Worm (Caenorhabditis elegans): ENCODE results near the gene K07E3.9.
A peak's percentile ranks its signal among the peaks of the same experiment; 100 is the strongest.

Gene K07E3.9

ce11 chrX:8155447-8155877 lies 47.4 kb downstream of the K07E3.9 start:
- TF ChIP-seq lin-15B (tag; optimal IDR thresholded peaks at IDR 0.05) (peak; percentile 1), nhr-23 (tag; optimal IDR thresholded peaks at IDR 0.05) (peak; percentile 20), elt-2 (tag; optimal IDR thresholded peaks at IDR 0.05) (peak; percentile 12), nfya-1 (tag; optimal IDR thresholded peaks at IDR 0.05; ENCODE audit: insufficient read depth) (peak; percentile 32), pha-4 (tag; optimal IDR thresholded peaks at IDR 0.05) (peak; percentile 49), lin-39 (tag; optimal IDR thresholded peaks at IDR 0.05) (peak; percentile 11)

- TF ChIP-seq nhr-43 (tag; optimal IDR thresholded peaks at IDR 0.05; ENCODE audit: poor library complexity, severe bottlenecking) = peak; percentile 51
- TF ChIP-seq sea-2 (GFP tag; optimal IDR thresholded peaks at IDR 0.05) = no peak
These were observed 47.9 kb downstream of the K07E3.9 start for ce11 chrX:8155969-8156368.

ce11 chrX:8156502-8156901 lies 48.5 kb downstream of the K07E3.9 start:
- TF ChIP-seq nfya-1 (tag; optimal IDR thresholded peaks at IDR 0.05; ENCODE audit: insufficient read depth) (peak; percentile 38), ztf-4 (tag; optimal IDR thresholded peaks at IDR 0.05) (no peak), ceh-28 (tag; optimal IDR thresholded peaks at IDR 0.05) (no peak), nhr-23 (tag; optimal IDR thresholded peaks at IDR 0.05) (no peak), egl-27 (tag; optimal IDR thresholded peaks at IDR 0.05) (peak; percentile 21), elt-2 (tag; optimal IDR thresholded peaks at IDR 0.05) (peak; percentile 19), nhr-77 (tag; optimal IDR thresholded peaks at IDR 0.05) (no peak), ceh-9 (tag; optimal IDR thresholded peaks at IDR 0.05) (no peak), tbx-2 (tag; optimal IDR thresholded peaks at IDR 0.05) (no peak), fos-1 (tag; optimal IDR thresholded peaks at IDR 0.05) (no peak), nhr-25 (tag; optimal IDR thresholded peaks at IDR 0.05) (peak; percentile 61), fkh-10 (GFP tag; optimal IDR thresholded peaks at IDR 0.05) (no peak), eor-1 (tag; optimal IDR thresholded peaks at IDR 0.05) (no peak), nhr-43 (tag; optimal IDR thresholded peaks at IDR 0.05; ENCODE audit: poor library complexity, severe bottlenecking) (peak; percentile 40), hmg-11 (tag; optimal IDR thresholded peaks at IDR 0.05) (peak; percentile 55), pha-4 (tag; optimal IDR thresholded peaks at IDR 0.05) (peak; percentile 32), lsy-12 (tag; optimal IDR thresholded peaks at IDR 0.05) (no peak), snpc-4 (tag; optimal IDR thresholded peaks at IDR 0.05) (no peak), lin-39 (tag; optimal IDR thresholded peaks at IDR 0.05) (no peak), egl-5 (tag; optimal IDR thresholded peaks at IDR 0.05) (no peak), ceh-16 (tag; optimal IDR thresholded peaks at IDR 0.05) (no peak), R02D3.7 (tag; optimal IDR thresholded peaks at IDR 0.05) (no peak), fkh-2 (tag; optimal IDR thresholded peaks at IDR 0.05) (no peak), pqm-1 (tag; optimal IDR thresholded peaks at IDR 0.05) (peak; percentile 20), daf-12 (tag; optimal IDR thresholded peaks at IDR 0.05) (no peak), elt-3 (tag; optimal IDR thresholded peaks at IDR 0.05) (no peak), mdl-1 (tag; optimal IDR thresholded peaks at IDR 0.05) (no peak), zag-1 (tag; optimal IDR thresholded peaks at IDR 0.05) (no peak), elt-1 (tag; optimal IDR thresholded peaks at IDR 0.05) (no peak), nhr-11 (tag; optimal IDR thresholded peaks at IDR 0.05) (no peak), ztf-11 (tag; optimal IDR thresholded peaks at IDR 0.05) (no peak)

ce11 chrX:8157132-8157531 lies 49.1 kb downstream of the K07E3.9 start:
- TF ChIP-seq nhr-11 (tag; optimal IDR thresholded peaks at IDR 0.05) = no peak
- no peak for TF ChIP-seq nhr-43 (tag; optimal IDR thresholded peaks at IDR 0.05; ENCODE audit: poor library complexity, severe bottlenecking)
- TF ChIP-seq nhr-25 (tag; optimal IDR thresholded peaks at IDR 0.05) = no peak
- TF ChIP-seq R02D3.7 (tag; optimal IDR thresholded peaks at IDR 0.05) = no peak
- TF ChIP-seq nfya-1 (tag; optimal IDR thresholded peaks at IDR 0.05; ENCODE audit: insufficient read depth) = peak; percentile 14
- no peak for TF ChIP-seq tbx-2 (tag; optimal IDR thresholded peaks at IDR 0.05)
- peak; percentile 29 for TF ChIP-seq pha-4 (tag; optimal IDR thresholded peaks at IDR 0.05)
- no peak for TF ChIP-seq elt-3 (tag; optimal IDR thresholded peaks at IDR 0.05)
- TF ChIP-seq ceh-82 (tag; optimal IDR thresholded peaks at IDR 0.05) = no peak
- TF ChIP-seq nhr-237 (tag; optimal IDR thresholded peaks at IDR 0.05) = no peak
- no peak for TF ChIP-seq zag-1 (tag; optimal IDR thresholded peaks at IDR 0.05)
- TF ChIP-seq ceh-28 (tag; optimal IDR thresholded peaks at IDR 0.05) = no peak
